Worm (Caenorhabditis elegans): ENCODE measurements around the gene clec-70.
"Not testable (repeated sequence)": the region's sequence is repeated elsewhere in the genome, so short reads cannot be mapped to it uniquely, and the experiment has no call there.

The clec-70 gene

DNA sequence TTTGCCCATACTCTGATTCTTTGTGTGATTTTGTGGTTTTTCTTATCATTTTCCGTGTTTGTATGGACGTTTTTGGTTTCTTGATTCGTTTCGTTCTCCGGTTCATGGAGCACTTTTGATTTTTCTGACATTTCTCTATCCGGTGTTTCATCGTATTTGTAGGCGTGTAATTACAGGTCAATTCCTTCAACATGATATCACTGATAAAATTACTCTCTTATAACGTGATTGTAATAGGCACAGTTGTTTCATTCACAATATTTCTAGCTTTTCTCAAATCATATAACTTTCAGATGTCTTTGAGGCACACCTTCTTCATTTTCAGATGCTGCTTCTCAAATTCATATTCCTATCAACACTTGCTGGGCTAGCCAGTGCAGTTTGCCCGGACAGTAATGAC, at the start of gene clec-70:
Gene clec-70 (plus strand): TSS at position 301 of the 400 bp plus-strand sequence.
- not testable (repeated sequence) for TF ChIP-seq him-1, W03F9.2, dao-5 (tag; optimal IDR thresholded peaks at IDR 0.05)

DNA sequence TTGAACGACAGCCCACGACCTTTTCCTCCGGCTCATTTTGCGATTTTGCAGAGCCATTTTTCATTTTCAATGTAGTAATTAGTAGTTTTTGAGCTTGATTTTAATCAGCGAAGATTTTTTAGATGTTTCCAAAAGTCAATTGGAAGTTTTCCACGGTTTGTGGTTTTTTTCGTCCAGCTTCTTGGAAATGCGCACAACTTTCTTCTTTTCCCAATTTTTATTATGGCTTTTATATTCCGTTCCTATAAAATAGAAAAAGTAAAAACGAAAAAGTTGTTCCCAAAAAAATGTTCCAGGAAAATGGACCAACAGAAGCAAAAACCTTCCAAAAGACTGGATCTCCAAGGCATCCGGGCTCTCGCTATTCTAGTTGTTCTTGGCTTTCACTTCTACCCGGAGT, 47.1 kb upstream of the clec-70 start, which contains the start of gene oac-22:
Gene oac-22 (plus strand): TSS at position 301 of the 400 bp plus-strand sequence.
- no peak for TF ChIP-seq him-1 (tag; optimal IDR thresholded peaks at IDR 0.05)
- no peak for TF ChIP-seq W03F9.2 (tag; optimal IDR thresholded peaks at IDR 0.05)
- TF ChIP-seq dao-5 (tag; optimal IDR thresholded peaks at IDR 0.05) = no peak

DNA sequence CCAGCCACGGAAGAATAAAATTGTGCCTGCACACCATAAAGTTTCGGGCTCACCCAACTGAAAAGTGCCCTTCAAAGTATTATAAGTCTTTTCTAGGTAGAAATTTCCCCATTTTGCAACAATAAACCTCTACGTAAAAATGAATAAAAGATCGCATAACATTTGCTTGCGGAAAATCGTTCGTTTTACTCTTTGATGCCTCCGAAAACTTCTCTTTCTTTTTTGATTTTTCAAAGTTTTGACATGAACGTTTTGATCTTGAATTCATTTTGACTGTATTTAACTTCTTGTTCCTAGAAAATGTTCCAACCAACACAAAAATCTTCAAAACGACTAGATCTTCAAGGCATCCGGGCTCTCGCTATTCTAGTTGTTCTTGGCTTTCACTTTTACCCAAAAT, 43.5 kb upstream of the clec-70 start, which contains the start of gene oac-21:
Gene oac-21 (plus strand): TSS at position 301 of the 400 bp plus-strand sequence.
- TF ChIP-seq W03F9.2 (tag; optimal IDR thresholded peaks at IDR 0.05) = no peak
- TF ChIP-seq him-1 (tag; optimal IDR thresholded peaks at IDR 0.05) = no peak
- no peak for TF ChIP-seq dao-5 (tag; optimal IDR thresholded peaks at IDR 0.05)

DNA sequence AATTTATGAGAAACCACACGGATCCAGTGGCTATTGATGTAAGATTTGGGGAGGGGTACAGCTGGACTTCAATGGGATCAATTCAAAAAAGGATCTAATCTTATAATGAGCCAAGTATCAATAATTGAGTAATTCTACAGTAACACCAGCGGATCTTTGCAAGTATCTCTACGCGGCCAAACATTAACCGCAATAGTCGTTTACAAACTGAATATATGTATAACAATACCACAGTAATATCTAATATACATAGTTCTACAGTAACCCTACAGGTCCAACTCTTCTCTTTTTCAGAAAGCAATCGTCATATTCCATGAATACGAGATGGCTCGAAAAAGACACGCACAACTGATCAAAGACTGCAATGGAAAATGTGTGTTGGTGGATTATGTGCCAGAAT, 40.5 kb upstream of the clec-70 start, which contains the start of gene F56D6.9:
Gene F56D6.9 (plus strand): TSS at position 301 of the 400 bp plus-strand sequence.
- TF ChIP-seq dao-5 (tag; optimal IDR thresholded peaks at IDR 0.05) = no peak
- no peak for TF ChIP-seq W03F9.2 (tag; optimal IDR thresholded peaks at IDR 0.05)

DNA sequence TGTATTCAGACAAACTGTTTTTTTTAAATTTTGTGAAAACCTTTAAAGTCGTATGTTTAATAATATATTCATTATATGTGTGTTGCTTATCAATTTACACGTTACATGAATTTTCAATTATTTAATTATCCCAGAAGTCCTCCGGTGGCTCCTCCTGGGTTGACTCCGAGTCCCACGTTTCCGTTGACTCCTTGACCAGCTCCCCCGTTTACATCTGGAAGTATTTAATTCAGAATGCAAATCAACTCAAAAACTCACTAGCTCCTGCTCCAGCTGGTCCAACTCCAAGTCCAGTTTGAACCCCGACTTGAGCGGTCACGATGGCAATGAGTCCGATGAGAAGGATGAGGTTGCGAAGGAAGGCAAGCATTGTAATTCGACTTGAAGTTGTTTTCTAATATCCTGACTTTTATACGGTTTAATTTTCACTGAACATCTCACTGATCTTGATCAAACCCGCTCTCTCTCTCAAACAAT, 38.5 kb upstream of the clec-70 start, which contains the start of gene F56D6.8:
Gene F56D6.8 (minus strand): TSS at position 427 of the 477 bp plus-strand sequence.
- TF ChIP-seq dao-5 (tag; optimal IDR thresholded peaks at IDR 0.05) (no peak), W03F9.2 (tag; optimal IDR thresholded peaks at IDR 0.05) (no peak), him-1 (tag; optimal IDR thresholded peaks at IDR 0.05) (no peak)

DNA sequence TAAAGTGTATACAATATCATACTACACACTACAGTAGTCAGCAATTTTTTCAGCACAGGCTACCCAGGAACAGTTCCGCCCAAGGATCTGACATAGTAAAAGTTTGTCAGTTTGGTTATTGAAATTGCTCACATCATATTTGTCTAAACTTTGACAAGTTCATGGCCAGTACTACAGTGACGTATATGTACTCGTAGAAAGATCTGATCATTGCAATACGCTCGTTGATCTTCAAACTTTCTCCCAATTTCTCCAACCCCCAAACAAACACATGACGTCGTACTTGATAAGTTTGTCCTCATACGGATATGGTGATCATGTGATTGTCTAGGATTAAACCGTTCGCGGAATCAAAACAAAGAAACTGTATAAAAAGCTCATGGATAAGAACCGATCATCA, 37.7 kb upstream of the clec-70 start, which contains the start of gene dct-8:
Gene dct-8 (plus strand): TSS at position 301 of the 400 bp plus-strand sequence.
- TF ChIP-seq W03F9.2 (tag; optimal IDR thresholded peaks at IDR 0.05) = no peak
- no peak for TF ChIP-seq dao-5 (tag; optimal IDR thresholded peaks at IDR 0.05)
- no peak for TF ChIP-seq him-1 (tag; optimal IDR thresholded peaks at IDR 0.05)

DNA sequence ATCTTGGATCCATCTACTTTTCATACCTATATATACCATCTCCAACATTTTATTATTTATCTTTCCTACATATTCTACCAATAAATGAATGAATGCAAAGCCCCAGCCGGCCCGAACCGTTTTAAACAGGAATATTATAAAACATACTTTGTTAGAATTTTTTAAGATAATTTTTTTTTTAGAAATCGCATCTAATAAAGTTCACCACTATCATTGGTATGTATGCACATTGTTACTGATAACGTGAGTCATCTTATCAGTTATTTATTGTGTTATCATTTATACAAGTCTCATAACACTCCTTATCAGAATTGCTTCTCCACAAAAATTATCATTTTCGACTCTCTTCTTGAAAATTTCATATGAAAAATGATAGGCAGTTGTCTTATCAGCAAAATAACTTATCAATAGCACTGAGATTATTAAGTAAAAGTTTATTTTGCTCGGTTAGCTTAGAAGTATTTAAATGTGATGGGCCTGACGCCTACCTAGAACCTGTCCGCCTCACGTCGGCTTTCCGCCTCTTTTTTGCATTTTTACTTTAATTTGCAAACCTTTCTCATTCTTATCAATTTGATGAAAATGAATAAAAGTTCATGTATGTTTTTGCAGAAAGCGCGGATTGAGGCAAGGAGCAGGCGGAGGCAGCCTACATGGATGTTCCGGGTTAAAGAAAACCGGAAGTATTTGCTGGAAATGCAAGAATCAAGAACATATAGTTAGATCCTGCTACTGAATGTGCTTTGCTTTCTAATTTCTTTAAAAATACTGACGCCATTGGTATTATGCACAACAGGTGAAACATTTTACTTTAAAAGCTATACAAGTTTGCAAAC, 32.6 kb upstream of the clec-70 start, which contains the start of gene srz-62:
Gene srz-62 (plus strand): TSS at position 786 of the 836 bp plus-strand sequence.
- TF ChIP-seq W03F9.2 (tag; optimal IDR thresholded peaks at IDR 0.05) = no peak
- no peak for TF ChIP-seq dao-5 (tag; optimal IDR thresholded peaks at IDR 0.05)

DNA sequence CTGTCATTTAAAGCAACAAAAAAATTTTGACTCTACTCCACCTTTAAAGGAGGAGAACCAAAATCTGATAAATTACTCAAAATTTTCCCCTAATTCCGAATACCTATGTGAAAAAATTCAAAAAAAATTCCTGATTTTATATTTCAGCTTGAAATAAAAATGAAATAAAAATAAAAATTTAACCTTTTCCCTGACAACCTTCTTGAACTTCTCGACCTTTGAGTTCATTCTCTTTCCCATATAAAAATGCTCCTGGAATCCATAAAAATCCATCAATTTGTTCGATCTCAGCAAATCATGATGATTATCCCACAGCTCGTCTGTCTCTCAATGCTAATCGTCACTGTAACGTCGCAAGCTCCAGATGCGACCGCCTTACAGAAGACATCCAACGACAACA, 29.6 kb upstream of the clec-70 start, which contains the start of gene F56D6.6:
Gene F56D6.6 (plus strand): TSS at position 301 of the 400 bp plus-strand sequence.
- no peak for TF ChIP-seq W03F9.2 (tag; optimal IDR thresholded peaks at IDR 0.05)
- no peak for TF ChIP-seq him-1 (tag; optimal IDR thresholded peaks at IDR 0.05)

DNA sequence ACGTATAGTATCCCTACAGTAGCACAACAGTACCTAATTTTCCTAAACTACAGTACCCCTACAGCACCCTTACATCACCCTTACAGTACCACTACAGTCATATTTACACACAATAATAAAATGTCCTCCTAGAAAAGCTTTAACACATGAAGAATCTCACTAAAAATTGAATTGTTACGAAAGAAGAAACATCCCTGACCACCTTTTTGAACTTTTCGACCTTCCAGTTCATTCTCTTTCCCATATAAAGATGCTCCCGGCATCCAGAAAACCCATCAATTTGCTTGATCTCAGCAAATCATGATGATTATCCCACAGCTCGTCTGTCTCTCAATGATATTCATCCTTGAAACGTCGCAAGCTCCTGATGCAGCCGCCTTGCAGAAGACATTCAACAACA, 27.9 kb upstream of the clec-70 start, which contains the start of gene F56D6.21:
Gene F56D6.21 (plus strand): TSS at position 301 of the 400 bp plus-strand sequence.
- TF ChIP-seq dao-5 (tag; optimal IDR thresholded peaks at IDR 0.05) = no peak
- TF ChIP-seq him-1 (tag; optimal IDR thresholded peaks at IDR 0.05) = no peak
- TF ChIP-seq W03F9.2 (tag; optimal IDR thresholded peaks at IDR 0.05) = no peak

DNA sequence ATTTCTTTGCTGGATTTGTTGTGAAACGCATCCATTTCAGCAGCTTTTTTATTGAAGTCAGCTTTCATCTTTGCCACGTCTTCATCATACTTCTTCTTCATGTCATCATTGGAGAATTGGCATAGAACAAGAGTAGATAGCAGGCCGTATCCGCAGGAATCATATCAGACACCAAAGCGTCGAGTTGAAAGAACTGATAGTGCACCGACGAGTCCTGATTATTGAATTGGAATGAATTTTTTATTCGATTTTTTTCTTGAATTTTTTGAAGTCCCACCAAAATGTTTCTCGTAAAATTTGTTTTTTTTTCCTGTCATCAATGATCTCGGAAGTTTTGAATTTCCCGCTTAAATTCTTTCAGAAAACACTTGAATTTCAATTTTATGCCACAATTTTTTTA, 26.1 kb upstream of the clec-70 start, which contains the start of gene F56D6.11:
Gene F56D6.11 (minus strand): TSS at position 101 of the 400 bp plus-strand sequence.
- no peak for TF ChIP-seq dao-5 (tag; optimal IDR thresholded peaks at IDR 0.05)
- no peak for TF ChIP-seq him-1 (tag; optimal IDR thresholded peaks at IDR 0.05)
- TF ChIP-seq W03F9.2 (tag; optimal IDR thresholded peaks at IDR 0.05) = no peak

DNA sequence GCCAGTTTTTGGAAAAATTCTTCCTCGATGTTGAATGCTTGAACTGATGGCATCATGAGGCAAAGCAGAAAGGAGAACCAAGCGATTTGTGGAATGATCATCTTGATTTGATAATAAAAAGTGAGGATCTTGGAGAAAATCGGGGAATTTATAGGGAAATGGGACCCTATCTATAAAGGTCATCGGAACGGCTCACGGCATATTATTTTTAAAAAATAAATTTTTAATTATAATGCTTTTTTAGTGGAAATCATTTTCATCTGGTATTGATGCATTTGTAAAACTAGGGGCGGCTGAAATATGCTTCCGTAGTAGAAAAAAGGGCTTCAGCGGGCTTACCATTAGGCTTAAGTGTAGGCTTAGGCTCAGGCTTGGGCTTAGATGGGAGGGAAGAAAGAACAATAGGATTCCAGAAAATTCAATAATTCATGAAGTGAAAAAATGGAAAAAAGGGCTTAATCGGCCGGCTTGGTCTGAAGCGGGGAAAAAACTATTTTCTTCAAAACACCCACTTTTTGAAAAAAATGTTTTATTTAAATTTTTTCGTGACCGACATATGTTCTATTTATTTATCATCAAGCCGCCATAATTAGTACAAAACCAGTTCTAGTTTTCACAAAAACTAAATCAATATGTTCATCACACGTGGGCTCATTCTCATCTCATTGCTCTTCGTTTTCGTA, 24.9 kb upstream of the clec-70 start, which contains the start of the genes F56D6.22 and F56D6.12:
Gene F56D6.22 (minus strand): TSS at position 101 of the 683 bp plus-strand sequence.
Gene F56D6.12 (plus strand): TSS at position 633 of the 683 bp plus-strand sequence.
- TF ChIP-seq him-1 (tag; optimal IDR thresholded peaks at IDR 0.05) (no peak), dao-5 (tag; optimal IDR thresholded peaks at IDR 0.05) (no peak), W03F9.2 (tag; optimal IDR thresholded peaks at IDR 0.05) (no peak)

DNA sequence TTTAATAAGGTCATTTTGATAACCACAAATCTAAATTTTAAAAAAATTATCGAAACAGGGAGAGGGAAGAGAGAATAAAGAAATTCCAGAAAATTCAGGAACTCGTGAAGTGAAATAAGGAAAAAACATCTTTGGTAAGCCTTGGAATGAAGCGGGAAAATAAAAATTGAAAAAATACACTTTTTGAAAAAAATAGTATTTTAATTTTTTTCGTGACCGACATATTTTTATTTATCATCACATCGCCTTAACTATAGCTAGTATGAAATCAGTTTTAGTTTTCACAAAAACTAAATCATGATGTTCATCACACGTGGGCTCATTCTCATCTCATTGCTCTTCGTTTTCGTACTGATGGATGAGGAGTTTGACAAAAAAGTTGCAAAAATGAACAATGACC, 23.4 kb upstream of the clec-70 start, which contains the start of gene F56D6.13:
Gene F56D6.13 (plus strand): TSS at position 301 of the 400 bp plus-strand sequence.
- TF ChIP-seq him-1 (tag; optimal IDR thresholded peaks at IDR 0.05) (no peak), dao-5 (tag; optimal IDR thresholded peaks at IDR 0.05) (no peak), W03F9.2 (tag; optimal IDR thresholded peaks at IDR 0.05) (no peak)

DNA sequence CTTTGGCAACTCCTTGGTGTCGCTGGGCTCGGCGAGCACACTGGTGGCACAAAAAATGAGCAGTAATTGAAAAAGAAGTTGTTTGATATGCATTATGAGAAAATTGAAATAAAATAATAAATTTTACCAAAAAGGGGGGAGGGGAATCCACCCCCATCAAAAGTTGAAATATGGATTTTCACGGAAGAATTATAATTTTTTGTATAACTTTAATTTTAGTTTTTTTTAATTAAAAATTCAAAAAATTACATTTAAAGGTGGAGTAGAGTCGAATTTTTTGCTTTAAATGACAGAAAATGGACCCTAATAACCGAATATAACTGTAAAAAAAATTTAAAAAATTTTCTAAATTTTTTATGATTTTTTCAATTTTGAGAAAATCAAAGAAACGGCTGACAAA, 20.7 kb upstream of the clec-70 start, which contains the start of gene F56D6.18:
Gene F56D6.18 (minus strand): TSS at position 101 of the 400 bp plus-strand sequence.
- not testable (repeated sequence) for TF ChIP-seq him-1, W03F9.2, dao-5 (tag; optimal IDR thresholded peaks at IDR 0.05)
